Fruit fly (Drosophila melanogaster) whole organism, prepupa: ENCODE measurements around the gene Mekk1.
A peak's percentile ranks its signal among the peaks of the same experiment; 100 is the strongest.

Experiments
- Blimp-1 ChIP-seq: fragments of 200-800 bp; sonication (Bioruptor generic); optimal IDR thresholded peaks from 3 replicates; lab custom pipeline; 2017; ENCODE audit warnings: missing biosample characterization, missing genetic modification characterization, mild to moderate bottlenecking, moderate library complexity, missing genetic modification reagents
- CG11294 ChIP-seq: fragments of 200-800 bp; sonication (Bioruptor generic); IDR thresholded peaks from 2 replicates; pipeline ENCODE4 v1.3.6; 2022; ENCODE audit warnings: missing biosample characterization, missing genetic modification characterization
- CG11762 ChIP-seq: fragments of 200-800 bp; sonication (Bioruptor generic); optimal IDR thresholded peaks from 3 replicates; lab custom pipeline; 2016; ENCODE audit warnings: missing biosample characterization, missing genetic modification characterization; ENCODE audit not compliant: insufficient read depth
- CG15336 ChIP-seq: fragments of 200-800 bp; sonication (Bioruptor generic); IDR thresholded peaks from 2 replicates; pipeline ENCODE4 v1.3.6; 2022; ENCODE audit warnings: missing biosample characterization, missing genetic modification characterization
- CG6276 ChIP-seq: fragments of 200-800 bp; sonication (Bioruptor generic); optimal IDR thresholded peaks from 2 replicates; lab custom pipeline; 2017; ENCODE audit warnings: missing biosample characterization, mild to moderate bottlenecking, missing genetic modification characterization
- Eip75B ChIP-seq: fragments of 200-800 bp; sonication (Bioruptor generic); optimal IDR thresholded peaks from 3 replicates; lab custom pipeline; 2016; ENCODE audit warnings: missing biosample characterization, missing genetic modification characterization
- Ets21C ChIP-seq: fragments of 200-800 bp; sonication (Bioruptor generic); optimal IDR thresholded peaks from 3 replicates; lab custom pipeline; 2016; ENCODE audit warnings: missing biosample characterization, missing genetic modification characterization
- Smox ChIP-seq: fragments of 200-800 bp; sonication (Bioruptor generic); optimal IDR thresholded peaks from 3 replicates; lab custom pipeline; 2016; ENCODE audit warnings: missing biosample characterization, missing genetic modification characterization
- Sox14 ChIP-seq: fragments of 200-800 bp; sonication (Bioruptor generic); optimal IDR thresholded peaks from 3 replicates; lab custom pipeline; 2016; ENCODE audit warnings: missing biosample characterization, missing genetic modification characterization
- acj6 ChIP-seq: fragments of 200-800 bp; sonication (Bioruptor generic); optimal IDR thresholded peaks from 3 replicates; lab custom pipeline; 2016; ENCODE audit warnings: missing biosample characterization, missing genetic modification characterization
- esn ChIP-seq: fragments of 200-800 bp; sonication (Bioruptor generic); optimal IDR thresholded peaks from 2 replicates; lab custom pipeline; 2016; ENCODE audit warnings: missing biosample characterization, mild to moderate bottlenecking, missing genetic modification characterization, moderate library complexity
- salr ChIP-seq, 2 experiments: fragments of 200-800 bp; sonication (Bioruptor generic); optimal IDR thresholded peaks; 3 replicates each; lab custom pipeline; 2016 to 2018; ENCODE audit warnings: missing biosample characterization in 2 of 2, missing genetic modification characterization in 2 of 2, mild to moderate bottlenecking in 1 of 2

DNA sequence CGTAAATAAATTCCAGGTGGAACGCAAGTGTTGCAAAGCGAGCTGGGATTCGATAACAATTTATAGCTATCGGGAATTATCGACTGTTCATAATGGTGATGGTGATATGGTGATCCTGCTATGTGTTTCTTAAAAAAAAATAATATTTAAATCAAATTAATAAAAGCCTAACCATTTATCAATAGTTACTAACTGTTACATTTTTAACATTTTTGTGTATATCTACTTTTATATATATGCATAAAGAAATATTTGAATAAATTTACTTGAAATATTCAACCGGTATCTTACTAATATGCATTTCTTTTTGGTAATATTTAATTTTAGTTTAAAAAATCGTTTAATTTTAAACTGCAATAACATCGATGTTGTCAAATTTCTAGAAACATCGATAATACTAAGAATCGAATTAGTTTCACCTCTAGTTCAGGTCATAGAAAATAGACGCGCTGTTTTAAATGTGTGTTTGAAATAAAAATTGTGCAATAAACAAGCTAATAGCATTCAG lies 2.6 kb upstream of the Mekk1 start, which contains the start of the genes PGS1 and gwl:
- peak; percentile 49 for TF ChIP-seq Sox14 (GFP tag; lab: Kevin White, UChicago)
- no peak for TF ChIP-seq CG6276 (GFP tag; lab: Kevin White, UChicago)
- peak; percentile 55; the same call in 1 of the 2 replicates for TF ChIP-seq CG11294
- no peak for TF ChIP-seq Smox (GFP tag; lab: Kevin White, UChicago)
- no peak for TF ChIP-seq Ets21C (GFP tag; lab: Kevin White, UChicago)
- TF ChIP-seq salr (GFP tag; optimal IDR thresholded peaks at IDR 0.05; lab: Kevin White, UChicago), result no peak
- TF ChIP-seq acj6 (GFP tag; lab: Kevin White, UChicago), result peak; percentile 76
- peak; percentile 78 for TF ChIP-seq esn (GFP tag; lab: Kevin White, UChicago)
- TF ChIP-seq CG15336, result peak; percentile 49; the same call in 1 of the 2 replicates
- peak; percentile 52 for TF ChIP-seq CG11762
- TF ChIP-seq Blimp-1 (GFP tag; lab: Kevin White, UChicago), result peak; percentile 7
- TF ChIP-seq Eip75B (GFP tag; lab: Kevin White, UChicago), result no peak
